Worm (Caenorhabditis elegans) whole organism, L3 larva: ENCODE data around the gene C33F10.8.
A peak's percentile ranks its signal among the peaks of the same experiment; 100 is the strongest.

Experiments
- ZK546.5 ChIP-seq: sonication (generic microtip); optimal IDR thresholded peaks from 2 replicates; lab custom pipeline; 2017; ENCODE audit warnings: missing biosample characterization, missing genetic modification characterization
- ceh-82 ChIP-seq: fragments of 150-350 bp; optimal IDR thresholded peaks from 2 replicates; lab custom pipeline; 2014; ENCODE audit warnings: missing biosample characterization, missing genetic modification characterization
- elt-1 ChIP-seq: fragments of 150-350 bp; optimal IDR thresholded peaks from 2 replicates; lab custom pipeline; 2014; ENCODE audit warnings: missing biosample characterization, missing genetic modification characterization
- lin-15B ChIP-seq: fragments of 150-350 bp; optimal IDR thresholded peaks from 2 replicates; lab custom pipeline; 2014; ENCODE audit warnings: missing biosample characterization, missing genetic modification characterization
- nhr-12 ChIP-seq: fragments of 150-350 bp; optimal IDR thresholded peaks from 2 replicates; lab custom pipeline; 2014; ENCODE audit warnings: missing biosample characterization, missing genetic modification characterization
- pqm-1 ChIP-seq: fragments of 150-350 bp; optimal IDR thresholded peaks from 2 replicates; lab custom pipeline; 2017; ENCODE audit warnings: missing biosample characterization, missing genetic modification characterization, inconsistent platforms
- tbx-2 ChIP-seq: sonication (generic microtip); optimal IDR thresholded peaks from 2 replicates; lab custom pipeline; 2016; ENCODE audit warnings: mild to moderate bottlenecking, missing genetic modification characterization, missing compliant biosample characterization
- unc-39 ChIP-seq: sonication (generic microtip); optimal IDR thresholded peaks from 4 replicates; lab custom pipeline; 2017; ENCODE audit warnings: missing biosample characterization, missing genetic modification characterization
- zag-1 ChIP-seq: fragments of 150-350 bp; optimal IDR thresholded peaks from 2 replicates; lab custom pipeline; 2014; ENCODE audit warnings: missing biosample characterization, missing genetic modification characterization

ce11 chrII:4856113-4856512 lies 31.1 kb upstream of the C33F10.8 start:
- TF ChIP-seq tbx-2 (tag; lab: Kevin White, UChicago) (no peak), ZK546.5 (tag; lab: Kevin White, UChicago) (no peak), elt-1 (tag; lab: Kevin White, UChicago) (peak; percentile 90), nhr-12 (tag; lab: Kevin White, UChicago) (no peak), ceh-82 (no peak), unc-39 (tag; lab: Kevin White, UChicago) (no peak), pqm-1 (tag; lab: Kevin White, UChicago) (no peak), lin-15B (tag; lab: Kevin White, UChicago) (no peak), zag-1 (tag; lab: Kevin White, UChicago) (no peak)
